Fruit fly (Drosophila melanogaster): ENCODE measurements around the gene CG12729.

Gene CG12729

dm6 chrX:5883394-5883793 lies 38.3 kb downstream of the CG12729 start (continued):
- TF ChIP-seq bcd (GFP tag; optimal IDR thresholded peaks at IDR 0.05) (peak; percentile 7), Lhr (GFP tag; optimal IDR thresholded peaks at IDR 0.05) (peak; percentile 82), jumu (GFP tag; optimal IDR thresholded peaks at IDR 0.05) (peak; percentile 17), C15 (GFP tag; IDR thresholded peaks at IDR 0.05) (no peak), Stat92E (GFP tag; optimal IDR thresholded peaks at IDR 0.05) (no peak), Doc2 (GFP tag; IDR thresholded peaks at IDR 0.05) (no peak), chinmo (GFP tag; IDR thresholded peaks at IDR 0.05; ENCODE audit: partially characterized antibody) (no peak), CG42726 (GFP tag; IDR thresholded peaks at IDR 0.05; ENCODE audit: partially characterized antibody) (peak; percentile 79; the same call in 1 of the 2 replicates), CG3995 (GFP tag; optimal IDR thresholded peaks at IDR 0.05) (no peak), gsb-n (tag; optimal IDR thresholded peaks at IDR 0.05) (no peak), CG7963 (GFP tag; IDR thresholded peaks at IDR 0.05; ENCODE audit: partially characterized antibody) (0 out of 3 replicates have a peak, but pooled peaks have one; percentile 25), bsh (GFP tag; optimal IDR thresholded peaks at IDR 0.05) (peak in 1 of 2 experiments; percentile 25), Mrtf (GFP tag; IDR thresholded peaks at IDR 0.05) (no peak), crc (GFP tag; optimal IDR thresholded peaks at IDR 0.05) (no peak), tio (GFP tag; optimal IDR thresholded peaks at IDR 0.05) (no peak), wdn (GFP tag; IDR thresholded peaks at IDR 0.05) (no peak), HHEX (GFP tag; optimal IDR thresholded peaks at IDR 0.05) (no peak), CG7745 (tag; optimal IDR thresholded peaks at IDR 0.05) (no peak), CG10366 (GFP tag; IDR thresholded peaks at IDR 0.05) (no peak), CG6689 (GFP tag; IDR thresholded peaks at IDR 0.05) (no peak), lilli (GFP tag; optimal IDR thresholded peaks at IDR 0.05) (peak; percentile 40), CG3281 (GFP tag; optimal IDR thresholded peaks at IDR 0.05) (no peak), cato (GFP tag; optimal IDR thresholded peaks at IDR 0.05; ENCODE audit: borderline replicate concordance) (no peak), CG14667 (GFP tag; IDR thresholded peaks at IDR 0.05) (0 out of 2 replicates have a peak, but pooled peaks have one; percentile 23), CG10654 (GFP tag; optimal IDR thresholded peaks at IDR 0.05) (peak; percentile 14), CG34376 (GFP tag; optimal IDR thresholded peaks at IDR 0.05) (peak; percentile 15), Dbx (GFP tag; IDR thresholded peaks at IDR 0.05) (peak; percentile 74), CG13624 (GFP tag; optimal IDR thresholded peaks at IDR 0.05) (peak; percentile 66), CG12769 (tag; optimal IDR thresholded peaks at IDR 0.05) (peak; percentile 46), CG4328 (GFP tag; optimal IDR thresholded peaks at IDR 0.05) (no peak), CG16813 (GFP tag; IDR thresholded peaks at IDR 0.05; ENCODE audit: partially characterized antibody) (no peak), CG9727 (GFP tag; optimal IDR thresholded peaks at IDR 0.05) (no peak), ash1 (GFP tag; optimal IDR thresholded peaks at IDR 0.05) (no peak), slou (GFP tag; optimal IDR thresholded peaks at IDR 0.05) (peak; percentile 19), trem (tag; optimal IDR thresholded peaks at IDR 0.05) (peak; percentile 66), CG6654 (GFP tag; optimal IDR thresholded peaks at IDR 0.05) (no peak), CG1233 (GFP tag; optimal IDR thresholded peaks at IDR 0.05) (no peak), Dll (GFP tag; IDR thresholded peaks at IDR 0.05; ENCODE audit: partially characterized antibody) (no peak), ERR (GFP tag; optimal IDR thresholded peaks at IDR 0.05) (no peak), Sox100B (GFP tag; optimal IDR thresholded peaks at IDR 0.05) (no peak), slbo (GFP tag; IDR thresholded peaks at IDR 0.05) (peak; percentile 56), CG17612 (GFP tag; IDR thresholded peaks at IDR 0.05) (no peak), Drgx (GFP tag; IDR thresholded peaks at IDR 0.05) (no peak), ara (GFP tag; IDR thresholded peaks at IDR 0.05) (no peak), H2.0 (GFP tag; IDR thresholded peaks at IDR 0.05) (no peak), Sry-δ (GFP tag; optimal IDR thresholded peaks at IDR 0.05) (peak; percentile 38), chif (GFP tag; optimal IDR thresholded peaks at IDR 0.05) (peak in 1 of 2 experiments; percentile 64), dm (GFP tag; optimal IDR thresholded peaks at IDR 0.05) (no peak), Hey (tag; optimal IDR thresholded peaks at IDR 0.05) (no peak), CG8478 (optimal IDR thresholded peaks at IDR 0.05) (no peak), repo (GFP tag; optimal IDR thresholded peaks at IDR 0.05) (peak; percentile 10)
